Worm (Caenorhabditis elegans) whole organism, L4/young adult: ENCODE data around the gene pde-3.
"Not testable (repeated sequence)": the region's sequence is repeated elsewhere in the genome, so short reads cannot be mapped to it uniquely, and the experiment has no call there.

ENCODE experiments used
- W03F9.2 ChIP-seq: fragments of 150-350 bp; optimal IDR thresholded peaks from 2 replicates; lab custom pipeline; 2014; ENCODE audit warnings: missing biosample characterization, missing genetic modification characterization
- dao-5 ChIP-seq: sonication (generic microtip); optimal IDR thresholded peaks from 2 replicates; lab custom pipeline; 2016; ENCODE audit warnings: missing genotype, missing genetic modification characterization, moderate library complexity, missing compliant biosample characterization
- him-1 ChIP-seq: sonication (generic microtip); optimal IDR thresholded peaks from 2 replicates; lab custom pipeline; 2016; ENCODE audit warnings: missing genotype, missing genetic modification reagents, missing genetic modification characterization, missing compliant biosample characterization

pde-3 gene

ce11 chrII:14940980-14941379, 21.5 kb downstream of the pde-3 start:
- TF ChIP-seq him-1 (tag; lab: Kevin White, UChicago) (no peak), W03F9.2 (tag; lab: Kevin White, UChicago) (no peak), dao-5 (tag; lab: Kevin White, UChicago) (no peak)

- TF ChIP-seq W03F9.2 (tag; lab: Kevin White, UChicago) (no peak), him-1 (tag; lab: Kevin White, UChicago) (no peak)
Observed at ce11 chrII:14945518-14945917, 26.0 kb downstream of the pde-3 start.

- no peak for TF ChIP-seq dao-5 (tag; lab: Kevin White, UChicago)
- no peak for TF ChIP-seq W03F9.2 (tag; lab: Kevin White, UChicago)
- no peak for TF ChIP-seq him-1 (tag; lab: Kevin White, UChicago)
Observed at ce11 chrII:14946545-14946944, 27.0 kb downstream of the pde-3 start.

ce11 chrII:14952464-14953064, 33.1 kb downstream of the pde-3 start:
- TF ChIP-seq him-1 (tag; lab: Kevin White, UChicago) (no peak), dao-5 (tag; lab: Kevin White, UChicago) (no peak), W03F9.2 (tag; lab: Kevin White, UChicago) (no peak)

- TF ChIP-seq dao-5 (tag; lab: Kevin White, UChicago): no peak
- no peak for TF ChIP-seq W03F9.2 (tag; lab: Kevin White, UChicago)
- no peak for TF ChIP-seq him-1 (tag; lab: Kevin White, UChicago)
Observed at ce11 chrII:14958113-14958512, 38.6 kb downstream of the pde-3 start, which contains the start of gene Y53F4B.1. Gene Y53F4B.1, minus strand, starts transcription at chrII:14958213.

- no peak for TF ChIP-seq him-1 (tag; lab: Kevin White, UChicago)
- TF ChIP-seq dao-5 (tag; lab: Kevin White, UChicago): no peak
- no peak for TF ChIP-seq W03F9.2 (tag; lab: Kevin White, UChicago)
Observed at ce11 chrII:14959273-14959672, 39.8 kb downstream of the pde-3 start.

- TF ChIP-seq him-1 (tag; lab: Kevin White, UChicago) (no peak), W03F9.2 (tag; lab: Kevin White, UChicago) (no peak), dao-5 (tag; lab: Kevin White, UChicago) (no peak)
Observed at ce11 chrII:14964008-14964407, 44.5 kb downstream of the pde-3 start, which contains the start of gene elo-9. Gene elo-9, minus strand, starts transcription at chrII:14964108.

ce11 chrII:14964877-14965276, 45.4 kb downstream of the pde-3 start:
- TF ChIP-seq dao-5 (tag; lab: Kevin White, UChicago) (no peak), W03F9.2 (tag; lab: Kevin White, UChicago) (no peak), him-1 (tag; lab: Kevin White, UChicago) (no peak)

- TF ChIP-seq him-1 (tag; lab: Kevin White, UChicago) (no peak), W03F9.2 (tag; lab: Kevin White, UChicago) (no peak), dao-5 (tag; lab: Kevin White, UChicago) (no peak)
Observed at ce11 chrII:14966420-14966819, 46.9 kb downstream of the pde-3 start.

ce11 chrII:14967084-14967483, 47.6 kb downstream of the pde-3 start:
- TF ChIP-seq dao-5 (tag; lab: Kevin White, UChicago): no peak
- no peak for TF ChIP-seq him-1 (tag; lab: Kevin White, UChicago)
- TF ChIP-seq W03F9.2 (tag; lab: Kevin White, UChicago): no peak

ce11 chrII:14968275-14968674, 48.8 kb downstream of the pde-3 start:
- TF ChIP-seq dao-5 (tag; lab: Kevin White, UChicago) (no peak), W03F9.2 (tag; lab: Kevin White, UChicago) (no peak), him-1 (tag; lab: Kevin White, UChicago) (no peak)

- TF ChIP-seq dao-5 (tag; lab: Kevin White, UChicago) (no peak), W03F9.2 (tag; lab: Kevin White, UChicago) (peak; percentile 35)
Observed at ce11 chrII:14969320-14969950, 49.9 kb downstream of the pde-3 start, which contains the start of the genes pole-4, nsun-5 and metl-2. Gene pole-4, minus strand, starts transcription at chrII:14969354. Gene nsun-5, plus strand, starts transcription at chrII:14969617. Gene metl-2, plus strand, starts transcription at chrII:14969900.

- TF ChIP-seq W03F9.2 (tag; lab: Kevin White, UChicago) (no peak), dao-5 (tag; lab: Kevin White, UChicago) (no peak), him-1 (tag; lab: Kevin White, UChicago) (no peak)
Observed at ce11 chrII:14983909-14984308, 64.4 kb downstream of the pde-3 start, which contains the start of gene Y53F4B.5. Gene Y53F4B.5, minus strand, starts transcription at chrII:14984009.

ce11 chrII:14988171-14988570, 68.7 kb downstream of the pde-3 start, which contains the start of gene Y53F4B.43:
Gene Y53F4B.43, plus strand, starts transcription at chrII:14988471.
- TF ChIP-seq dao-5, him-1, W03F9.2 (tag; lab: Kevin White, UChicago): not testable (repeated sequence)
